Fruit fly (Drosophila melanogaster): ENCODE measurements around the gene Sec16.

Sec16 gene

DNA sequence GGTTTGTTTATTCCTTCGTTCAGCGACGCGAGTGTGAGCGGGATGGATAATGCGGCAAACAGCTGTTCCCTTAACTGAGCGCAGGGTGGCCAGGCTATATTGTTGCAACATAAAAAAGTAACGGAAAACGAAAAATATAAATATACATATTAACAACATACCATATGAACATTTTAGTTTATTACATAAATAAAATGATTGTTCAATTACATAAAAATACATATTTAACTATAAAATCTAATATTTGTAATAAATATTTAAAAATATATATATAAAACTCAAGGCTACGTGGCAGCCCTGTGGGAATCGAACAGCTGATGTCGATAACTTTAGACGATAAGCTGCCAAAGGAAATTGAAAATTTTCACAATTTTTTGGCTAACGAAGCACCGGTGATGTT lies 33.7 kb downstream of the Sec16 start, which contains the start of the genes Aven and CG2540 (continued):
- TF ChIP-seq Camta (GFP tag; optimal IDR thresholded peaks at IDR 0.05) (no peak), tio (GFP tag; optimal IDR thresholded peaks at IDR 0.05) (peak; percentile 32), CG7556 (GFP tag; optimal IDR thresholded peaks at IDR 0.05) (peak; percentile 90), CG10321 (GFP tag; IDR thresholded peaks at IDR 0.05) (0 out of 2 replicates have a peak, but pooled peaks have one; percentile 39), CG14050 (GFP tag; IDR thresholded peaks at IDR 0.05) (peak; percentile 33; the same call in 1 of the 3 replicates), CG11085 (GFP tag; IDR thresholded peaks at IDR 0.05) (peak; percentile 74), CG9817 (tag; optimal IDR thresholded peaks at IDR 0.05) (peak; percentile 79), CG6175 (GFP tag; IDR thresholded peaks at IDR 0.05) (no peak), gro (GFP tag; optimal IDR thresholded peaks at IDR 0.05) (no peak), pzg (GFP tag; optimal IDR thresholded peaks at IDR 0.05) (peak; percentile 22), br (optimal IDR thresholded peaks at IDR 0.05) (no peak), tin (GFP tag; optimal IDR thresholded peaks at IDR 0.05) (peak; percentile 76), HLH4C (GFP tag; IDR thresholded peaks at IDR 0.05; ENCODE audit: partially characterized antibody) (no peak), sr (GFP tag; IDR thresholded peaks at IDR 0.05) (no peak), Side (GFP tag; optimal IDR thresholded peaks at IDR 0.05) (no peak), B-H2 (GFP tag; optimal IDR thresholded peaks at IDR 0.05) (peak; percentile 93), nom (GFP tag; optimal IDR thresholded peaks at IDR 0.05) (peak; percentile 20), CG30431 (GFP tag; optimal IDR thresholded peaks at IDR 0.05) (peak; percentile 74), CG4730 (GFP tag; IDR thresholded peaks at IDR 0.05) (peak; percentile 36; the same call in 1 of the 2 replicates), Neu2 (GFP tag; optimal IDR thresholded peaks at IDR 0.05; ENCODE audit: borderline replicate concordance) (no peak), CG1832 (GFP tag; optimal IDR thresholded peaks at IDR 0.05) (no peak), Oli (tag; optimal IDR thresholded peaks at IDR 0.05) (peak; percentile 86), zen2 (GFP tag; IDR thresholded peaks at IDR 0.05; ENCODE audit: partially characterized antibody) (no peak), CG7963 (GFP tag; IDR thresholded peaks at IDR 0.05; ENCODE audit: partially characterized antibody) (no peak), gt (GFP tag; IDR thresholded peaks at IDR 0.05) (no peak), CTCF (GFP tag; optimal IDR thresholded peaks at IDR 0.05) (peak; percentile 7), CG10274 (GFP tag; optimal IDR thresholded peaks at IDR 0.05) (peak; percentile 35), Rfx (GFP tag; IDR thresholded peaks at IDR 0.05) (peak; percentile 60; the same call in 1 of the 2 replicates), Asciz (GFP tag; optimal IDR thresholded peaks at IDR 0.05) (peak; percentile 67), Ada2b (GFP tag; IDR thresholded peaks at IDR 0.05) (peak; percentile 40; the same call in 1 of the 2 replicates), dimm (GFP tag; IDR thresholded peaks at IDR 0.05) (no peak), CG2875 (GFP tag; optimal IDR thresholded peaks at IDR 0.05) (peak; percentile 54), CG4424 (GFP tag; optimal IDR thresholded peaks at IDR 0.05) (peak; percentile 72), CG11456 (GFP tag; IDR thresholded peaks at IDR 0.05) (peak; percentile 55; the same call in 1 of the 3 replicates), CG17802 (tag; optimal IDR thresholded peaks at IDR 0.05) (peak; percentile 13), chinmo (GFP tag; IDR thresholded peaks at IDR 0.05; ENCODE audit: partially characterized antibody) (no peak), CG31388 (GFP tag; optimal IDR thresholded peaks at IDR 0.05) (peak; percentile 28), CG32767 (GFP tag; IDR thresholded peaks at IDR 0.05) (peak; percentile 52; the same call in 1 of the 2 replicates), Hr3 (GFP tag; optimal IDR thresholded peaks at IDR 0.05) (peak; percentile 78), CG34422 (GFP tag; IDR thresholded peaks at IDR 0.05) (peak; percentile 33; the same call in 1 of the 3 replicates), CG3838 (GFP tag; optimal IDR thresholded peaks at IDR 0.05) (no peak), CG9437 (GFP tag; optimal IDR thresholded peaks at IDR 0.05) (peak; percentile 70), CG6683 (GFP tag; optimal IDR thresholded peaks at IDR 0.05) (peak; percentile 75), Spps (tag; optimal IDR thresholded peaks at IDR 0.05) (peak; percentile 63), sd (tag; optimal IDR thresholded peaks at IDR 0.05) (peak; percentile 58), HLHmδ (GFP tag; optimal IDR thresholded peaks at IDR 0.05) (no peak), Sox100B (GFP tag; optimal IDR thresholded peaks at IDR 0.05) (peak; percentile 86), CG10543 (GFP tag; optimal IDR thresholded peaks at IDR 0.05) (peak; percentile 89), MBD-R2 (GFP tag; IDR thresholded peaks at IDR 0.05) (peak; percentile 79), CG4328 (GFP tag; optimal IDR thresholded peaks at IDR 0.05) (peak; percentile 87), fd64A (GFP tag; optimal IDR thresholded peaks at IDR 0.05) (no peak)
